Worm (Caenorhabditis elegans) whole organism, L4 larva: ENCODE measurements around the gene R02D5.7.

Source experiments
- D1046.2 ChIP-seq: fragments of 200-800 bp; sonication (Bioruptor generic); IDR thresholded peaks from 2 replicates; pipeline ENCODE4 v1.3.6; 2022; ENCODE audit warnings: missing genetic modification characterization, missing compliant biosample characterization
- R02D3.7 ChIP-seq: fragments of 150-350 bp; sonication (generic microtip); optimal IDR thresholded peaks from 3 replicates; lab custom pipeline; 2014; ENCODE audit warnings: missing biosample characterization, missing genetic modification characterization
- T20F7.1 ChIP-seq: fragments of 200-800 bp; sonication (Bioruptor generic); optimal IDR thresholded peaks from 2 replicates; lab custom pipeline; 2018; ENCODE audit warnings: mild to moderate bottlenecking, missing genetic modification characterization, missing compliant biosample characterization
- ZK546.5 ChIP-seq, 2 experiments: sonication (generic microtip); optimal IDR thresholded peaks; 2 replicates each; lab custom pipeline; 2017; ENCODE audit warnings: missing biosample characterization in 2 of 2, missing genetic modification characterization in 2 of 2
- aha-1 ChIP-seq: fragments of 150-350 bp; peaks from one replicate; lab custom pipeline; 2014; ENCODE audit warnings: missing biosample characterization, missing genetic modification characterization
- ceh-20 ChIP-seq: fragments of 200-800 bp; sonication (Bioruptor generic); IDR thresholded peaks from 2 replicates; pipeline ENCODE4 v1.3.6; 2022; ENCODE audit warnings: missing genetic modification reagents, missing genetic modification characterization, missing compliant biosample characterization
- ceh-62 ChIP-seq: sonication (generic microtip); optimal IDR thresholded peaks from 2 replicates; lab custom pipeline; 2017; ENCODE audit warnings: missing biosample characterization, missing genetic modification characterization
- ceh-82 ChIP-seq: sonication (generic microtip); optimal IDR thresholded peaks from 2 replicates; lab custom pipeline; 2017; ENCODE audit warnings: missing biosample characterization, missing genetic modification characterization
- ces-1 ChIP-seq: fragments of 150-350 bp; sonication (generic microtip); optimal IDR thresholded peaks from 4 replicates; lab custom pipeline; 2014; ENCODE audit warnings: missing biosample characterization, missing genetic modification reagents, missing genetic modification characterization
- daf-16 ChIP-seq, 3 experiments: sonication (generic microtip); optimal IDR thresholded peaks; 2 replicates each; lab custom pipeline; 2016 to 2017; ENCODE audit warnings: missing genetic modification characterization in 3 of 3, missing genetic modification reagents in 3 of 3, mild to moderate bottlenecking in 2 of 3, missing compliant biosample characterization in 2 of 3, missing biosample characterization in 1 of 3, moderate library complexity in 1 of 3
- daf-19 ChIP-seq: fragments of 200-800 bp; sonication (Bioruptor generic); conservative IDR thresholded peaks from 2 replicates; pipeline ENCODE4 v1.3.6; 2022; ENCODE audit warnings: missing genetic modification characterization, missing compliant biosample characterization
- dmd-6 ChIP-seq: fragments of 200-800 bp; sonication (Bioruptor generic); IDR thresholded peaks from 2 replicates; pipeline ENCODE4 v1.3.6; 2022; ENCODE audit warnings: missing genetic modification reagents, missing genetic modification characterization, missing compliant biosample characterization
- dmd-9 ChIP-seq: fragments of 200-800 bp; sonication (Bioruptor generic); IDR thresholded peaks from 2 replicates; pipeline ENCODE4 v1.3.6; 2022; ENCODE audit warnings: missing genetic modification reagents, missing genetic modification characterization, missing compliant biosample characterization
- dve-1 ChIP-seq: sonication (generic microtip); optimal IDR thresholded peaks from 2 replicates; lab custom pipeline; 2017; ENCODE audit warnings: antibody characterized with exemption, mild to moderate bottlenecking, missing genetic modification characterization, missing compliant biosample characterization; ENCODE audit not compliant: insufficient read depth
- egl-27 ChIP-seq: sonication (generic microtip); optimal IDR thresholded peaks from 3 replicates; lab custom pipeline; 2017; ENCODE audit warnings: missing biosample characterization, missing genetic modification reagents, missing genetic modification characterization
- gei-8 ChIP-seq: fragments of 200-800 bp; sonication (Bioruptor generic); optimal IDR thresholded peaks from 2 replicates; lab custom pipeline; 2018; ENCODE audit warnings: mild to moderate bottlenecking, missing genetic modification characterization, missing compliant biosample characterization
- hif-1 ChIP-seq, 2 experiments: sonication (generic microtip); optimal IDR thresholded peaks; 2 replicates each; lab custom pipeline; 2016 to 2017; ENCODE audit warnings: missing compliant biosample characterization in 2 of 2, missing genetic modification characterization in 2 of 2, missing genetic modification reagents in 2 of 2, missing genotype in 2 of 2, mild to moderate bottlenecking in 1 of 2
- hlh-11 ChIP-seq: fragments of 200-800 bp; sonication (Bioruptor generic); optimal IDR thresholded peaks from 2 replicates; lab custom pipeline; 2018; ENCODE audit warnings: mild to moderate bottlenecking, missing genetic modification characterization, missing compliant biosample characterization
- hlh-30 ChIP-seq: sonication (generic microtip); optimal IDR thresholded peaks from 2 replicates; lab custom pipeline; 2017; ENCODE audit warnings: antibody characterized with exemption, mild to moderate bottlenecking, missing genetic modification characterization, missing compliant biosample characterization; ENCODE audit not compliant: insufficient read depth
- hmg-1.1 ChIP-seq: fragments of 200-800 bp; sonication (Bioruptor generic); IDR thresholded peaks from 2 replicates; pipeline ENCODE4 v1.3.6; 2022; ENCODE audit warnings: missing genetic modification reagents, missing genetic modification characterization, missing compliant biosample characterization
- jun-1 ChIP-seq: fragments of 150-350 bp; optimal IDR thresholded peaks from 2 replicates; lab custom pipeline; 2014; ENCODE audit warnings: missing biosample characterization, missing genetic modification reagents, missing genetic modification characterization
- lin-13 ChIP-seq: fragments of 150-350 bp; optimal IDR thresholded peaks from 2 replicates; lab custom pipeline; 2014; ENCODE audit warnings: missing biosample characterization, missing genetic modification reagents, missing genetic modification characterization
- lin-29 ChIP-seq: fragments of 200-800 bp; sonication (Bioruptor generic); IDR thresholded peaks from 2 replicates; pipeline ENCODE4 v1.3.6; 2022; ENCODE audit warnings: missing genetic modification reagents, missing genetic modification characterization, missing compliant biosample characterization
- lir-3 ChIP-seq: sonication (generic microtip); optimal IDR thresholded peaks from 2 replicates; lab custom pipeline; 2016; ENCODE audit warnings: mild to moderate bottlenecking, missing genetic modification characterization, missing compliant biosample characterization
- mdl-1 ChIP-seq, 2 experiments: fragments of 150-350 bp in 1 of 2; sonication (generic microtip) in 1 of 2; optimal IDR thresholded peaks; 2 replicates each; lab custom pipeline; 2014 to 2017; ENCODE audit warnings: missing biosample characterization in 2 of 2, missing genetic modification characterization in 2 of 2
- mep-1 ChIP-seq: fragments of 150-350 bp; sonication (generic microtip); optimal IDR thresholded peaks from 3 replicates; lab custom pipeline; 2014; ENCODE audit warnings: missing biosample characterization, missing genetic modification characterization
- mes-2 ChIP-seq: sonication (generic microtip); optimal IDR thresholded peaks from 2 replicates; lab custom pipeline; 2016; ENCODE audit warnings: missing genotype, mild to moderate bottlenecking, missing genetic modification characterization, missing compliant biosample characterization; ENCODE audit not compliant: poor library complexity, severe bottlenecking
- mxl-2 ChIP-seq: fragments of 200-800 bp; sonication (Bioruptor generic); conservative IDR thresholded peaks from 2 replicates; pipeline ENCODE4 v1.3.6; 2022; ENCODE audit warnings: missing genetic modification reagents, missing genetic modification characterization, missing compliant biosample characterization
- mxl-3 ChIP-seq: fragments of 200-800 bp; sonication (Bioruptor generic); optimal IDR thresholded peaks from 2 replicates; lab custom pipeline; 2018; ENCODE audit warnings: mild to moderate bottlenecking, missing genetic modification characterization, missing compliant biosample characterization
- nhr-111 ChIP-seq: fragments of 200-800 bp; sonication (Bioruptor generic); optimal IDR thresholded peaks from 2 replicates; lab custom pipeline; 2018; ENCODE audit warnings: mild to moderate bottlenecking, missing genetic modification characterization, missing compliant biosample characterization
- nhr-237 ChIP-seq: sonication (generic microtip); optimal IDR thresholded peaks from 2 replicates; lab custom pipeline; 2017; ENCODE audit warnings: missing biosample characterization, missing genetic modification characterization
- nhr-28 ChIP-seq: fragments of 150-350 bp; optimal IDR thresholded peaks from 2 replicates; lab custom pipeline; 2014; ENCODE audit warnings: missing biosample characterization, missing genetic modification characterization
- nhr-6 ChIP-seq: fragments of 150-350 bp; optimal IDR thresholded peaks from 2 replicates; lab custom pipeline; 2014; ENCODE audit warnings: missing biosample characterization, missing genetic modification characterization
- php-3 ChIP-seq: fragments of 200-800 bp; sonication (Bioruptor generic); IDR thresholded peaks from 2 replicates; pipeline ENCODE4 v1.3.6; 2022; ENCODE audit warnings: missing genetic modification reagents, missing genetic modification characterization, missing compliant biosample characterization
- pqm-1 ChIP-seq: sonication (generic microtip); optimal IDR thresholded peaks from 2 replicates; lab custom pipeline; 2017; ENCODE audit warnings: missing biosample characterization, missing genetic modification characterization
- rbr-2 ChIP-seq: sonication (generic microtip); optimal IDR thresholded peaks from 2 replicates; lab custom pipeline; 2016; ENCODE audit warnings: missing genotype, missing genetic modification characterization, missing compliant biosample characterization
- saeg-2 ChIP-seq: fragments of 200-800 bp; sonication (Bioruptor generic); IDR thresholded peaks from 2 replicates; pipeline ENCODE4 v1.3.6; 2022; ENCODE audit warnings: missing genetic modification reagents, missing genetic modification characterization, missing compliant biosample characterization
- set-16 ChIP-seq: fragments of 200-800 bp; sonication (Bioruptor generic); IDR thresholded peaks from 2 replicates; pipeline ENCODE4 v1.3.6; 2022; ENCODE audit warnings: missing genetic modification reagents, missing genetic modification characterization, missing compliant biosample characterization
- skn-1 ChIP-seq: fragments of 150-350 bp; optimal IDR thresholded peaks from 2 replicates; lab custom pipeline; 2014; ENCODE audit warnings: missing biosample characterization, missing genetic modification characterization
- snpc-1.2 ChIP-seq: fragments of 200-800 bp; sonication (Bioruptor generic); IDR thresholded peaks from 2 replicates; pipeline ENCODE4 v1.3.6; 2022; ENCODE audit warnings: missing genetic modification reagents, missing genetic modification characterization, missing compliant biosample characterization
- tra-1 ChIP-seq: fragments of 200-800 bp; sonication (Bioruptor generic); IDR thresholded peaks from 2 replicates; pipeline ENCODE4 v1.3.6; 2022; ENCODE audit warnings: missing genetic modification reagents, missing genetic modification characterization, missing compliant biosample characterization
- unc-130 ChIP-seq: sonication (generic microtip); optimal IDR thresholded peaks from 2 replicates; lab custom pipeline; 2016; ENCODE audit warnings: missing genetic modification reagents, missing genetic modification characterization, missing compliant biosample characterization
- unc-62 ChIP-seq, 3 experiments: fragments of 150-350 bp in 1 of 3; sonication (generic microtip); optimal IDR thresholded peaks in 2 of 3; peaks in 1 of 3; 1 replicate in 1 of 3; 2 replicates in 2 of 3; lab custom pipeline; 2014 to 2017; ENCODE audit warnings: missing biosample characterization in 3 of 3, missing genetic modification characterization in 3 of 3, missing genetic modification reagents in 3 of 3, missing genotype in 1 of 3
- zip-11 ChIP-seq: fragments of 200-800 bp; sonication (Bioruptor generic); IDR thresholded peaks from 2 replicates; pipeline ENCODE4 v1.3.6; 2022; ENCODE audit warnings: missing genetic modification characterization, missing compliant biosample characterization
- ztf-7 ChIP-seq: fragments of 150-350 bp; optimal IDR thresholded peaks from 2 replicates; lab custom pipeline; 2014; ENCODE audit warnings: missing biosample characterization, missing genetic modification characterization

R02D5.7 gene

DNA sequence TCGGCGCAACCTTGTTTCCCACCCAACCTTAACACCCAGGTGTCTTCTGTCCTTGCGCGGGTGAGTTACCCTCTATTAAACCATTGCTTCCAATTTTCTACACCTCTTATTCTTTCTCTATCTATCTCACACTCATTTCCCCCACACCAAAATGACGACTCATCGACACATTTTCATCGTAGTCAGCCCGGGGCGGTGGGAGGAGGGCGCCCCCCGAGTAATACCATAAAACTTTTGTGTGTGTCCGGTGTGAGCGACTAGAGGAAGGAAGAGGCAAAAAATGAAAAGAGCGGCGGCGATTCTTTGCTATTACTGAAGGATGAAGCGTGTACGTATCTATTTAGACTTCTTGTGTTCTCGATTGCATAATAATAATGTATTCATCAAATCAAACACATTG, 23.5 kb upstream of the R02D5.7 start:
- no peak for TF ChIP-seq nhr-237 (tag; lab: Kevin White, UChicago)
- no peak for TF ChIP-seq unc-130 (GFP tag; lab: Kevin White, UChicago)
- no peak for TF ChIP-seq zip-11
- peak; percentile 14 for TF ChIP-seq nhr-28 (tag; lab: Kevin White, UChicago)
- TF ChIP-seq hmg-1.1 (GFP tag; lab: Robert Waterston, UW): no peak
- no peak for TF ChIP-seq dmd-9
- no peak for TF ChIP-seq saeg-2 (GFP tag; lab: Robert Waterston, UW)
- peak; percentile 23 for TF ChIP-seq mep-1
- no peak for TF ChIP-seq nhr-111 (GFP tag; lab: Kevin White, UChicago)
- no peak for TF ChIP-seq ceh-82 (tag; lab: Kevin White, UChicago)
- TF ChIP-seq mxl-3: peak; percentile 30
- TF ChIP-seq snpc-1.2 (GFP tag; lab: Robert Waterston, UW): no peak
- no peak for TF ChIP-seq T20F7.1 (GFP tag; lab: Kevin White, UChicago)
- TF ChIP-seq dmd-6 (GFP tag; lab: Robert Waterston, UW): peak; percentile 27; the same call in 1 of the 2 replicates
- TF ChIP-seq R02D3.7 (tag; lab: Kevin White, UChicago): no peak
- no peak for TF ChIP-seq ceh-62 (tag; lab: Kevin White, UChicago)
- no peak for TF ChIP-seq ceh-20 (GFP tag; lab: Robert Waterston, UW)
- no peak for TF ChIP-seq lir-3 (tag; lab: Kevin White, UChicago)
- no peak for TF ChIP-seq ztf-7 (tag; lab: Kevin White, UChicago)
- TF ChIP-seq daf-19: no peak
- TF ChIP-seq hlh-11 (tag; lab: Kevin White, UChicago): peak; percentile 6
- no peak for TF ChIP-seq rbr-2 (tag; lab: Kevin White, UChicago)
- TF ChIP-seq mxl-2 (GFP tag; lab: Robert Waterston, UW): no peak
- no peak for TF ChIP-seq dve-1 (tag; lab: Kevin White, UChicago)
- TF ChIP-seq lin-29 (GFP tag; lab: Robert Waterston, UW): no peak
- no peak for TF ChIP-seq egl-27 (tag; lab: Kevin White, UChicago)
- TF ChIP-seq daf-16 (GFP tag; optimal IDR thresholded peaks at IDR 0.05; lab: Kevin White, UChicago): no peak
- no peak for TF ChIP-seq daf-16 (tag; optimal IDR thresholded peaks at IDR 0.05; lab: Kevin White, UChicago)
- TF ChIP-seq pqm-1 (tag; lab: Kevin White, UChicago): no peak

DNA sequence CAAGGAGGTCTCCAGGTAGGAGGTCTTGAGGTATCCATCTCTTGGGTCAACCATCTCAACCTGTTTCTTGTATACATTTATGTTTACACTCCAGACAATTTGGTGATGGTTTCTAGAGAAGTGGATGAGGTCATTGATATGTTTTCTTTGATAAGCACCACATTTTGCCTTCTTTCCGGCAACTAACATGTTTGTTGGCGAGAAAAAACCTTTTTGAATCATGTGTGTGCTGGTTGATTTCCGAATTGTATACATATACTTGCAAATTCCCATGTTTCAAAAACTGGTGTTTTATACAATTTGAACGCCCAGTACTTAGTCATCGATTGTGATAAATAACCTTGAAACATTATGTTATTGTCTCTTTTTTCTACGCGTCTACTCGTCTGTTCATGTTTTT, 22.8 kb upstream of the R02D5.7 start:
- TF ChIP-seq daf-16 (GFP tag; optimal IDR thresholded peaks at IDR 0.05; lab: Kevin White, UChicago): no peak
- peak; percentile 60 for TF ChIP-seq daf-16 (tag; optimal IDR thresholded peaks at IDR 0.05; lab: Kevin White, UChicago)
- no peak for TF ChIP-seq php-3 (GFP tag; lab: Robert Waterston, UW)
- TF ChIP-seq aha-1 (tag; lab: Kevin White, UChicago): peak; percentile 87
- TF ChIP-seq nhr-6 (tag; lab: Kevin White, UChicago): peak; percentile 23
- TF ChIP-seq, all 104 proteins: peak for 3

DNA sequence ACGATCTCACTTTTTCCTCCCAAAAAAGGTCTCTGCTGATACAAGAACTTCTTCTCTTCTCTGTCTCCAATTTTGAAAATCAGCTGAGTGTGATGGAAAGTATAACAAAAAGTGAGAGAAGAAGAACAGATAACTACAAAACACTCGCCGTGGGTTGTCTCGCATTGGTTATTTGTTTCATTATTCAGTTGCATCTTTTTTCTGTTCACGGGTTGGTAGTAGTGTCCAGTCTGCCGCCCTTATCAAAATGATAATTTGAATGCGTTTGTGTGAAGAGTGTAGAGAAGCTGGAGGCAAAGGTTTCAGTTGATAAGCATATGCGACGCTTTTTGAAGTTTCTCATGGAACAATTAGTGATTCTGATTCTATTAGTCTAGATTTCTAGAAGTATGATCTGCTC, 21.8 kb upstream of the R02D5.7 start:
- TF ChIP-seq gei-8 (GFP tag; lab: Kevin White, UChicago) (no peak), set-16 (no peak), lin-13 (GFP tag; lab: Kevin White, UChicago) (no peak), dmd-6 (GFP tag; lab: Robert Waterston, UW) (peak; percentile 50; the same call in 1 of the 2 replicates), ces-1 (GFP tag; lab: Kevin White, UChicago) (no peak), pqm-1 (tag; lab: Kevin White, UChicago) (peak; percentile 95), hlh-30 (tag; lab: Kevin White, UChicago) (peak; percentile 44), aha-1 (tag; lab: Kevin White, UChicago) (peak; percentile 94), jun-1 (no peak), nhr-28 (tag; lab: Kevin White, UChicago) (peak; percentile 96), daf-16 (GFP tag; optimal IDR thresholded peaks at IDR 0.05; lab: Kevin White, UChicago) (no peak), daf-16 (tag; optimal IDR thresholded peaks at IDR 0.05; lab: Kevin White, UChicago) (peak; percentile 78), tra-1 (GFP tag; lab: Robert Waterston, UW) (0 out of 2 replicates have a peak, but pooled peaks have one; percentile 22), skn-1 (tag; lab: Kevin White, UChicago) (no peak), nhr-6 (tag; lab: Kevin White, UChicago) (peak; percentile 76), unc-62 (GFP tag; optimal IDR thresholded peaks at IDR 0.05 in 1 of 2; lab: Kevin White, UChicago) (no peak), unc-62 (tag; optimal IDR thresholded peaks at IDR 0.05; lab: Kevin White, UChicago) (no peak), mxl-3 (peak; percentile 1), ZK546.5 (tag; optimal IDR thresholded peaks at IDR 0.05; lab: Kevin White, UChicago) (no peak), dve-1 (tag; lab: Kevin White, UChicago) (peak; percentile 51), mdl-1 (tag; optimal IDR thresholded peaks at IDR 0.05; lab: Kevin White, UChicago) (peak in 1 of 2 experiments; percentile 38), D1046.2 (GFP tag; lab: Robert Waterston, UW) (no peak), mep-1 (peak; percentile 30), hif-1 (tag; optimal IDR thresholded peaks at IDR 0.05; lab: Kevin White, UChicago) (no peak), mes-2 (tag; lab: Kevin White, UChicago) (peak; percentile 11)
